Fruit fly (Drosophila melanogaster): ENCODE results near the gene Lip4.

Lip4 gene

DNA sequence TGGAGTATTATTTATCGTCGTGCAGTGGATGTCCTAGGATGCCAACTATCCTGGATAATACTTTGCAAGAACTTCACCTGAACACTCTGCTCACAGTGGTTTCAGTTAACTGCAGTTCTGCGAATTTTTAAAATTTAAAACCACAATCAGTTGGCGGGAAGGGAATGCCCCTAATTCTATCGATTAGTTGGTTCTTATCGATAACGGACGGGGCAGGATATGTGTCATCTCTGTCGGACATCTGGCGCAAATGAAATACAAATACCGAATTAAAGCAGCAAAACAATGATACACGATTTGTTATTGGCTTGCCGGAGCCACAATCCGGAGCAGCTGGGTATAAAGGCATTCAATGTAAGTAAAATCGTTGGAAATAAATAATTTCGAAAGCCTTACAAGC is 44.3 kb upstream of the Lip4 start, which contains the start of gene Grip75 (continued):
- TF ChIP-seq Abd-B (GFP tag; optimal IDR thresholded peaks at IDR 0.05) (no peak), CG18599 (GFP tag; optimal IDR thresholded peaks at IDR 0.05) (no peak), unc-4 (GFP tag; IDR thresholded peaks at IDR 0.05; ENCODE audit: partially characterized antibody) (peak; percentile 55; the same call in 1 of the 2 replicates), CG8359 (GFP tag; optimal IDR thresholded peaks at IDR 0.05; ENCODE audit: borderline replicate concordance) (no peak), CG33213 (GFP tag; optimal IDR thresholded peaks at IDR 0.05) (no peak), gsb (GFP tag; IDR thresholded peaks at IDR 0.05) (no peak), CG9437 (GFP tag; optimal IDR thresholded peaks at IDR 0.05) (no peak), ERR (GFP tag; optimal IDR thresholded peaks at IDR 0.05) (no peak), br (optimal IDR thresholded peaks at IDR 0.05) (no peak), knrl (GFP tag; IDR thresholded peaks at IDR 0.05; ENCODE audit: partially characterized antibody) (no peak), mld (GFP tag; IDR thresholded peaks at IDR 0.05; ENCODE audit: partially characterized antibody) (0 out of 3 replicates have a peak, but pooled peaks have one; percentile 18), hb (GFP tag; IDR thresholded peaks at IDR 0.05; ENCODE audit: partially characterized antibody) (no peak), CG34224 (GFP tag; IDR thresholded peaks at IDR 0.05; ENCODE audit: partially characterized antibody) (peak; percentile 66), CG9817 (tag; optimal IDR thresholded peaks at IDR 0.05) (no peak), Myb (GFP tag; optimal IDR thresholded peaks at IDR 0.05) (peak; percentile 49), slou (GFP tag; optimal IDR thresholded peaks at IDR 0.05) (no peak), CG17359 (tag; optimal IDR thresholded peaks at IDR 0.05) (no peak), E2f2 (GFP tag; IDR thresholded peaks at IDR 0.05) (peak; percentile 94), CG18764 (GFP tag; optimal IDR thresholded peaks at IDR 0.05) (no peak), pfk (GFP tag; optimal IDR thresholded peaks at IDR 0.05) (no peak)

DNA sequence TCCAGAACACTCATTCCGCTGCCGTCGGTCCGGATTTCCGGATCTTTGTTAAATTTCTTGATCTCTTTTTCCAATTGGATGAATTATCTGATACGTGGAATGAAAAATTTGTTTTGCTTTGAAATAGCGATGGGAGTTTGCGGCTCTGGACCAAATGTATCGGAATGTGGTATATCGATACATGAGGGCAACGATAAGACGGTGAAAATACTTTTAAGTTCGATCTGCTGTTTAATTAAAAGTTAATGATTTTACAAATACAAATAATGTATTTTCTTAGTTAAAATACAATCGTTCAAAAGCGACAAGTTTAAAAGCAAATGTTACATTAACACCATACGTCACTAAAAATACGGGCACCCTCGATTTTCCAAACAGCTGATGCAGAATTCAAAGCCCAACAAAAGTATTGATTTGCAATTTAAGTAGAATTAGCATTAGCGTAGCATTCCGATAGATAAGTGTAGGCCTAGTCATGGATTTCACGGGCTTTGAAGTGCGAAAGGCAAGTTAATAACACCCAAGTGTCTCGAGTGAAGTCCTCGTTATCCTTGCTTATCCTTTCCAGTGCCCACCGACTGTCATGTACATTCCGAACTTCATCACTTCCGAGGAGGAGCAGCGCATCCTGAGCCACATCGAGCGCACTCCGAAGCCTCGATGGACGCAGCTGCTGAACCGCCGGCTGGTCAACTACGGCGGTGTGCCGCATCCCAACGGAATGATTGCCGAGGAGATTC is 38.7 kb upstream of the Lip4 start, which contains the start of the genes Cog4 and CG6144:
Cog4 (minus strand) TSS at position 139 of the 740 bp plus-strand sequence.
CG6144 (plus strand) TSS at position 211 of the 740 bp plus-strand sequence.
- TF ChIP-seq inv (GFP tag; IDR thresholded peaks at IDR 0.05; ENCODE audit: partially characterized antibody) = peak; percentile 68
- no peak for TF ChIP-seq emc (GFP tag; optimal IDR thresholded peaks at IDR 0.05)
- TF ChIP-seq Atf6 (GFP tag; IDR thresholded peaks at IDR 0.05) = peak; percentile 66
- peak; percentile 34 for TF ChIP-seq stwl (tag; optimal IDR thresholded peaks at IDR 0.05)
- no peak for TF ChIP-seq CG15269 (tag; optimal IDR thresholded peaks at IDR 0.05)
- TF ChIP-seq phol (tag; optimal IDR thresholded peaks at IDR 0.05) = peak; percentile 48
- no peak for TF ChIP-seq CG1832 (GFP tag; optimal IDR thresholded peaks at IDR 0.05)
- no peak for TF ChIP-seq shn (GFP tag; optimal IDR thresholded peaks at IDR 0.05)
- TF ChIP-seq lilli (GFP tag; optimal IDR thresholded peaks at IDR 0.05) = peak; percentile 60
- TF ChIP-seq CG13123 (GFP tag; optimal IDR thresholded peaks at IDR 0.05) = no peak
- TF ChIP-seq pros (GFP tag; optimal IDR thresholded peaks at IDR 0.05) = no peak
- no peak for TF ChIP-seq CG13624 (GFP tag; optimal IDR thresholded peaks at IDR 0.05)
- peak; percentile 68 for TF ChIP-seq vnd (GFP tag; IDR thresholded peaks at IDR 0.05; ENCODE audit: partially characterized antibody)
- peak; percentile 2 for TF ChIP-seq tin (GFP tag; optimal IDR thresholded peaks at IDR 0.05)
- no peak for TF ChIP-seq CG12744 (GFP tag; optimal IDR thresholded peaks at IDR 0.05)
- TF ChIP-seq chinmo (GFP tag; IDR thresholded peaks at IDR 0.05; ENCODE audit: partially characterized antibody) = 0 out of 4 replicates have a peak, but pooled peaks have one; percentile 73
- TF ChIP-seq YL-1 (GFP tag; optimal IDR thresholded peaks at IDR 0.05) = peak; percentile 56
- TF ChIP-seq dm (GFP tag; optimal IDR thresholded peaks at IDR 0.05) = no peak
- TF ChIP-seq CG11093 (GFP tag; IDR thresholded peaks at IDR 0.05) = no peak
- TF ChIP-seq CHES-1-like (GFP tag; optimal IDR thresholded peaks at IDR 0.05) = peak; percentile 3
- TF ChIP-seq chm (GFP tag; IDR thresholded peaks at IDR 0.05) = no peak
- 0 out of 3 replicates have a peak, but pooled peaks have one; percentile 43 for TF ChIP-seq zfh1 (GFP tag; IDR thresholded peaks at IDR 0.05)
- TF ChIP-seq unc-4 (GFP tag; IDR thresholded peaks at IDR 0.05; ENCODE audit: partially characterized antibody) = peak; percentile 83
- TF ChIP-seq Elba2 (GFP tag; optimal IDR thresholded peaks at IDR 0.05) = peak; percentile 68
- no peak for TF ChIP-seq CG10654 (GFP tag; optimal IDR thresholded peaks at IDR 0.05)
- no peak for TF ChIP-seq ewg (GFP tag; optimal IDR thresholded peaks at IDR 0.05)
- no peak for TF ChIP-seq maf-S (GFP tag; optimal IDR thresholded peaks at IDR 0.05)
- TF ChIP-seq CG4617 (GFP tag; optimal IDR thresholded peaks at IDR 0.05; ENCODE audit: borderline replicate concordance) = peak; percentile 55
- peak; percentile 33 for TF ChIP-seq Side (GFP tag; optimal IDR thresholded peaks at IDR 0.05)
